Fruit fly (Drosophila melanogaster) whole organism, embryonic: ENCODE data around the gene CG2955.

Experiments
- Abd-B ChIP-seq: fragments of 200-800 bp; sonication (Bioruptor generic); optimal IDR thresholded peaks from 2 replicates; lab custom pipeline; 2018; ENCODE audit warnings: missing biosample characterization, mild to moderate bottlenecking, missing genetic modification characterization, moderate library complexity
- CG10979 ChIP-seq: fragments of 200-800 bp; sonication (Bioruptor generic); optimal IDR thresholded peaks from 2 replicates; lab custom pipeline; 2018; ENCODE audit warnings: missing biosample characterization, mild to moderate bottlenecking, missing genetic modification characterization, moderate library complexity
- CG11456 ChIP-seq: fragments of 200-800 bp; sonication (Bioruptor generic); IDR thresholded peaks from 3 replicates; pipeline ENCODE4 v1.3.6; 2022; ENCODE audit warnings: missing biosample characterization, missing genetic modification characterization
- CG12219 ChIP-seq: fragments of 200-800 bp; sonication (Bioruptor generic); optimal IDR thresholded peaks from 3 replicates; lab custom pipeline; 2018; ENCODE audit warnings: missing biosample characterization, mild to moderate bottlenecking, missing genetic modification characterization
- CG1233 ChIP-seq: fragments of 200-800 bp; sonication (Bioruptor generic); optimal IDR thresholded peaks from 4 replicates; lab custom pipeline; 2018; ENCODE audit warnings: missing biosample characterization, mild to moderate bottlenecking, missing genetic modification characterization
- CG14965 ChIP-seq: fragments of 200-800 bp; sonication (Bioruptor generic); optimal IDR thresholded peaks from 2 replicates; lab custom pipeline; 2016; ENCODE audit warnings: missing biosample characterization, missing genetic modification characterization, borderline replicate concordance
- CG15269 ChIP-seq: fragments of 200-800 bp; sonication (Bioruptor generic); optimal IDR thresholded peaks from 2 replicates; lab custom pipeline; 2018; ENCODE audit warnings: missing biosample characterization, mild to moderate bottlenecking, missing genetic modification characterization, moderate library complexity
- CG17568 ChIP-seq: fragments of 200-800 bp; sonication (Bioruptor generic); optimal IDR thresholded peaks from 2 replicates; lab custom pipeline; 2018; ENCODE audit warnings: missing biosample characterization, mild to moderate bottlenecking, missing genetic modification characterization, moderate library complexity
- CG1832 ChIP-seq: fragments of 200-800 bp; sonication (Bioruptor generic); optimal IDR thresholded peaks from 2 replicates; lab custom pipeline; 2017; ENCODE audit warnings: missing biosample characterization, mild to moderate bottlenecking, missing genetic modification characterization, inconsistent platforms
- CG18599 ChIP-seq: fragments of 200-800 bp; sonication (Bioruptor generic); optimal IDR thresholded peaks from 3 replicates; lab custom pipeline; 2017; ENCODE audit warnings: missing biosample characterization, missing genetic modification characterization, mild to moderate bottlenecking, moderate library complexity, missing genetic modification reagents
- CG3065 ChIP-seq: fragments of 200-800 bp; sonication (Bioruptor generic); optimal IDR thresholded peaks from 2 replicates; lab custom pipeline; 2016; ENCODE audit warnings: missing biosample characterization, missing genetic modification characterization
- CG31388 ChIP-seq: fragments of 200-800 bp; sonication (Bioruptor generic); optimal IDR thresholded peaks from 2 replicates; lab custom pipeline; 2016; ENCODE audit warnings: missing biosample characterization, missing genetic modification characterization
- CG33213 ChIP-seq: fragments of 200-800 bp; sonication (Bioruptor generic); optimal IDR thresholded peaks from 3 replicates; lab custom pipeline; 2016; ENCODE audit warnings: missing biosample characterization, missing genetic modification characterization
- CG4282 ChIP-seq: fragments of 200-800 bp; sonication (Bioruptor generic); optimal IDR thresholded peaks from 2 replicates; lab custom pipeline; 2016; ENCODE audit warnings: missing biosample characterization, missing genetic modification characterization
- CG4820 ChIP-seq: fragments of 200-800 bp; sonication (Bioruptor generic); optimal IDR thresholded peaks from 3 replicates; lab custom pipeline; 2016; ENCODE audit warnings: missing biosample characterization, missing genetic modification characterization
- CG6654 ChIP-seq: fragments of 200-800 bp; sonication (Bioruptor generic); optimal IDR thresholded peaks from 2 replicates; lab custom pipeline; 2017; ENCODE audit warnings: missing biosample characterization, mild to moderate bottlenecking, missing genetic modification characterization
- CG7556 ChIP-seq: fragments of 200-800 bp; sonication (Bioruptor generic); optimal IDR thresholded peaks from 2 replicates; lab custom pipeline; 2017; ENCODE audit warnings: missing biosample characterization, mild to moderate bottlenecking, missing genetic modification characterization
- CG9932 ChIP-seq: fragments of 200-800 bp; sonication (Bioruptor generic); IDR thresholded peaks from 2 replicates; pipeline ENCODE4 v1.3.6; 2022; ENCODE audit warnings: missing biosample characterization, missing genetic modification characterization
- Chrac-16 ChIP-seq: fragments of 200-800 bp; sonication (Bioruptor generic); optimal IDR thresholded peaks from 3 replicates; lab custom pipeline; 2016; ENCODE audit warnings: missing biosample characterization, missing genetic modification characterization
- Dref ChIP-seq: fragments of 200-800 bp; sonication (Bioruptor generic); IDR thresholded peaks from 2 replicates; pipeline ENCODE4 v1.3.6; 2022; ENCODE audit warnings: missing biosample characterization, missing genetic modification characterization
- Drgx ChIP-seq: fragments of 200-800 bp; sonication (Bioruptor generic); IDR thresholded peaks from 2 replicates; pipeline ENCODE4 v1.3.6; 2022; ENCODE audit warnings: missing biosample characterization, missing genetic modification characterization
- Fer2 ChIP-seq: fragments of 200-800 bp; sonication (Bioruptor generic); optimal IDR thresholded peaks from 2 replicates; lab custom pipeline; 2018; ENCODE audit warnings: missing biosample characterization, mild to moderate bottlenecking, missing genetic modification characterization, moderate library complexity
- Hey ChIP-seq: fragments of 200-800 bp; sonication (Bioruptor generic); optimal IDR thresholded peaks from 3 replicates; lab custom pipeline; 2018; ENCODE audit warnings: missing biosample characterization, mild to moderate bottlenecking, missing genetic modification characterization
- Mes4 ChIP-seq: fragments of 200-800 bp; sonication (Bioruptor generic); optimal IDR thresholded peaks from 2 replicates; lab custom pipeline; 2016; ENCODE audit warnings: missing biosample characterization, missing genetic modification characterization
- Nf-YB ChIP-seq: fragments of 200-800 bp; sonication (Bioruptor generic); optimal IDR thresholded peaks from 3 replicates; lab custom pipeline; 2019; ENCODE audit warnings: missing biosample characterization, mild to moderate bottlenecking, missing genetic modification characterization, moderate library complexity
- Ravus ChIP-seq: fragments of 200-800 bp; sonication (Bioruptor generic); IDR thresholded peaks from 2 replicates; pipeline ENCODE4 v1.3.6; 2022; ENCODE audit warnings: missing biosample characterization, missing genetic modification characterization
- Sry-δ ChIP-seq: fragments of 200-800 bp; sonication (Bioruptor generic); optimal IDR thresholded peaks from 2 replicates; lab custom pipeline; 2016; ENCODE audit warnings: missing biosample characterization, missing genetic modification characterization
- Stat92E ChIP-seq, 3 experiments: fragments of >200 bp in 2 of 3; fragments of 200-800 bp in 1 of 3; sonication (Bioruptor generic) in 1 of 3; optimal IDR thresholded peaks; 2 replicates each; lab custom pipeline; 2017 to 2019; ENCODE audit warnings: missing biosample characterization in 3 of 3, missing genetic modification characterization in 3 of 3, mild to moderate bottlenecking in 1 of 3, moderate library complexity in 1 of 3
- abd-A ChIP-seq: fragments of 200-800 bp; sonication (Bioruptor generic); optimal IDR thresholded peaks from 3 replicates; lab custom pipeline; 2019; ENCODE audit warnings: missing biosample characterization, mild to moderate bottlenecking, missing genetic modification characterization, moderate library complexity
- bbx ChIP-seq: fragments of 200-800 bp; sonication (Bioruptor generic); IDR thresholded peaks from 2 replicates; pipeline ENCODE4 v1.3.6; 2022; ENCODE audit warnings: missing biosample characterization, missing genetic modification characterization; ENCODE audit not compliant: partially characterized antibody
- cwo ChIP-seq: fragments of 200-800 bp; sonication (Bioruptor generic); optimal IDR thresholded peaks from 3 replicates; lab custom pipeline; 2017; ENCODE audit warnings: missing biosample characterization, missing genetic modification characterization, mild to moderate bottlenecking, moderate library complexity, missing genetic modification reagents
- da ChIP-seq: fragments of 200-800 bp; sonication (Bioruptor generic); optimal IDR thresholded peaks from 2 replicates; lab custom pipeline; 2016; ENCODE audit warnings: missing biosample characterization, missing genetic modification characterization
- gcm ChIP-seq: fragments of 200-800 bp; sonication (Bioruptor generic); optimal IDR thresholded peaks from 2 replicates; lab custom pipeline; 2019; ENCODE audit warnings: missing biosample characterization, mild to moderate bottlenecking, missing genetic modification characterization, moderate library complexity
- gro ChIP-seq: fragments of 200-800 bp; sonication (Bioruptor generic); optimal IDR thresholded peaks from 2 replicates; lab custom pipeline; 2016; ENCODE audit warnings: missing biosample characterization, missing genetic modification characterization
- kni ChIP-seq: fragments of 200-800 bp; sonication (Bioruptor generic); optimal IDR thresholded peaks from 3 replicates; lab custom pipeline; 2017; ENCODE audit warnings: mild to moderate bottlenecking, missing biosample characterization, missing genetic modification reagents, missing genetic modification characterization
- knrl ChIP-seq: fragments of 200-800 bp; sonication (Bioruptor generic); IDR thresholded peaks from 3 replicates; pipeline ENCODE4 v1.3.6; 2022; ENCODE audit warnings: missing biosample characterization, missing genetic modification characterization; ENCODE audit not compliant: partially characterized antibody
- lbe ChIP-seq: fragments of 200-800 bp; sonication (Bioruptor generic); optimal IDR thresholded peaks from 2 replicates; lab custom pipeline; 2016; ENCODE audit warnings: missing biosample characterization, mild to moderate bottlenecking, missing genetic modification characterization
- mld ChIP-seq: fragments of 200-800 bp; sonication (Bioruptor generic); IDR thresholded peaks from 3 replicates; pipeline ENCODE4 v1.3.6; 2022; ENCODE audit warnings: missing biosample characterization, missing genetic modification characterization; ENCODE audit not compliant: partially characterized antibody
- pan ChIP-seq, 4 experiments: fragments of >200 bp in 3 of 4; fragments of 200-800 bp in 1 of 4; sonication (Bioruptor generic) in 1 of 4; optimal IDR thresholded peaks in 3 of 4; IDR thresholded peaks in 1 of 4; 2 replicates each; pipeline versions ENCODE4 v1.3.6 to Lab custom; 2017 to 2022; ENCODE audit warnings: missing biosample characterization in 2 of 4, missing genetic modification characterization in 2 of 4, mixed read lengths in 1 of 4
- ranshi ChIP-seq: fragments of 200-800 bp; sonication (Bioruptor generic); IDR thresholded peaks from 2 replicates; pipeline ENCODE4 v1.3.6; 2022; ENCODE audit warnings: missing biosample characterization, missing genetic modification characterization
- row ChIP-seq: fragments of 200-800 bp; sonication (Bioruptor generic); IDR thresholded peaks from 3 replicates; pipeline ENCODE4 v1.3.6; 2022; ENCODE audit warnings: missing biosample characterization, missing genetic modification characterization
- schlank ChIP-seq: fragments of 200-800 bp; sonication (Bioruptor generic); optimal IDR thresholded peaks from 2 replicates; lab custom pipeline; 2018; ENCODE audit warnings: missing biosample characterization, mild to moderate bottlenecking, missing genetic modification characterization
- sens-2 ChIP-seq: fragments of 200-800 bp; sonication (Bioruptor generic); IDR thresholded peaks from 2 replicates; pipeline ENCODE4 v1.3.6; 2022; ENCODE audit warnings: missing biosample characterization, missing genetic modification characterization
- sim ChIP-seq: fragments of 200-800 bp; sonication (Bioruptor generic); IDR thresholded peaks from 2 replicates; pipeline ENCODE4 v1.3.6; 2022; ENCODE audit warnings: missing biosample characterization, missing genetic modification characterization
- stc ChIP-seq: fragments of 200-800 bp; sonication (Bioruptor generic); IDR thresholded peaks from 2 replicates; pipeline ENCODE4 v1.3.6; 2022; ENCODE audit warnings: missing biosample characterization, missing genetic modification characterization
- sug ChIP-seq: fragments of 200-800 bp; optimal IDR thresholded peaks from 2 replicates; lab custom pipeline; 2019; ENCODE audit warnings: missing biosample characterization, mild to moderate bottlenecking, missing genetic modification characterization, moderate library complexity
- twi ChIP-seq: fragments of 200-800 bp; optimal IDR thresholded peaks from 2 replicates; lab custom pipeline; 2019; ENCODE audit warnings: missing biosample characterization, mild to moderate bottlenecking, missing genetic modification characterization, moderate library complexity
- yki ChIP-seq: fragments of >200 bp; optimal IDR thresholded peaks from 3 replicates; lab custom pipeline; 2018
- zen ChIP-seq: fragments of 200-800 bp; sonication (Bioruptor generic); optimal IDR thresholded peaks from 3 replicates; lab custom pipeline; 2018; ENCODE audit warnings: missing biosample characterization, mild to moderate bottlenecking, missing genetic modification characterization, moderate library complexity

Gene CG2955

dm6 chr2L:4132303-4132702, 16.8 kb upstream of the CG2955 start:
- TF ChIP-seq CG7556 (GFP tag; lab: Kevin White, UChicago) (no peak), CG1233 (GFP tag; lab: Kevin White, UChicago) (no peak), Hey (tag; lab: Kevin White, UChicago) (peak; percentile 96), CG6654 (GFP tag; lab: Kevin White, UChicago) (no peak), CG15269 (tag; lab: Kevin White, UChicago) (no peak), zen (tag; lab: Kevin White, UChicago) (peak; percentile 46), kni (GFP tag; lab: Kevin White, UChicago) (peak; percentile 58), CG31388 (GFP tag; lab: Kevin White, UChicago) (no peak), twi (tag; lab: Kevin White, UChicago) (peak; percentile 60)

DNA sequence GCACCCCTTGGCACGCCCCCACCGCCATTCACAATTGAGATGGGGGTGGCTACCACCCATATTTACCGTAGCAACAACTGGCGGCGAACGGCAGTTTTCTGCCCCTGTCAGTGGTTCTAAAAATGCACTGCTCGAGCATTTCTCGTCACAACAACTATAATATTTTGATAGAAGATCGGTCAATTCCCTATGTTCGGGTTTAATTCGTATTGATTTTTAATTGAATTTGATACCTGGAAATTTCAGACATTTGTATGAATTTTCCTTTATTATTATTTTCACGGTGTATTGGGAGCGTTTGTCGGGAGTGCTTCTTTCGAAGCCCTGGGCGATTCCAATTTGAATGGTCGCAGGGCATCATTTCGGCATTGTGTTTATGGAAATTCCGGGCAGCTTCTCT, 16.0 kb upstream of the CG2955 start:
- no peak for TF ChIP-seq da (GFP tag; lab: Kevin White, UChicago)
- TF ChIP-seq gro (GFP tag; lab: Kevin White, UChicago): no peak
- no peak for TF ChIP-seq CG1832 (GFP tag; lab: Kevin White, UChicago)
- TF ChIP-seq CG14965 (GFP tag; lab: Kevin White, UChicago): no peak
- no peak for TF ChIP-seq CG17568 (GFP tag; lab: Kevin White, UChicago)
- no peak for TF ChIP-seq Sry-δ (GFP tag; lab: Kevin White, UChicago)
- no peak for TF ChIP-seq sug (tag; lab: Kevin White, UChicago)
- no peak for TF ChIP-seq Fer2 (tag; lab: Kevin White, UChicago)
- no peak for TF ChIP-seq Stat92E (GFP tag; optimal IDR thresholded peaks at IDR 0.05; lab: Kevin White, UChicago)
- no peak for TF ChIP-seq CG3065 (GFP tag; lab: Kevin White, UChicago)
- no peak for TF ChIP-seq Chrac-16
- TF ChIP-seq sens-2 (GFP tag; lab: Robert Waterston, UW): no peak
- no peak for TF ChIP-seq lbe
- TF ChIP-seq CG11456 (GFP tag; lab: Robert Waterston, UW): no peak
- peak; percentile 75 for TF ChIP-seq CG18599 (GFP tag; lab: Kevin White, UChicago)
- TF ChIP-seq cwo (GFP tag; lab: Kevin White, UChicago): peak; percentile 44
- TF ChIP-seq Drgx (GFP tag; lab: Robert Waterston, UW): no peak
- TF ChIP-seq mld (GFP tag; lab: Robert Waterston, UW): no peak
- TF ChIP-seq stc (GFP tag; lab: Robert Waterston, UW): peak; percentile 64; the same call in 1 of the 2 replicates
- no peak for TF ChIP-seq CG4282 (GFP tag; lab: Kevin White, UChicago)
- no peak for TF ChIP-seq Abd-B (GFP tag; lab: Kevin White, UChicago)
- no peak for TF ChIP-seq ranshi (GFP tag; lab: Robert Waterston, UW)
- TF ChIP-seq CG9932 (GFP tag; lab: Robert Waterston, UW): no peak
- TF ChIP-seq gcm (GFP tag; lab: Kevin White, UChicago): no peak
- TF ChIP-seq bbx: no peak
- no peak for TF ChIP-seq knrl (GFP tag; lab: Robert Waterston, UW)
- no peak for TF ChIP-seq CG12219
- no peak for TF ChIP-seq abd-A (tag; lab: Kevin White, UChicago)
- TF ChIP-seq Dref (GFP tag; lab: Robert Waterston, UW): no peak
- TF ChIP-seq CG10979: peak; percentile 69
- no peak for TF ChIP-seq Ravus (GFP tag; lab: Robert Waterston, UW)
- TF ChIP-seq sim: no peak
- no peak for TF ChIP-seq pan (optimal IDR thresholded peaks at IDR 0.05; lab: Kevin White, UChicago)
- peak in 1 of 2 experiments; percentile 84 for TF ChIP-seq pan (GFP tag; optimal IDR thresholded peaks at IDR 0.05 in 1 of 2, IDR thresholded peaks at IDR 0.05 in 1 of 2)
- TF ChIP-seq schlank (tag; lab: Kevin White, UChicago): no peak
- no peak for TF ChIP-seq yki
- TF ChIP-seq row (GFP tag; lab: Robert Waterston, UW): peak; percentile 52
- no peak for TF ChIP-seq Nf-YB (GFP tag; lab: Kevin White, UChicago)
- no peak for TF ChIP-seq CG4820
- TF ChIP-seq Mes4: no peak
- TF ChIP-seq CG33213: no peak
